Fruit fly (Drosophila melanogaster): Measurements from ENCODE around the gene Dip-B.

Dip-B gene

dm6 chr3R:13783397-13783796 lies 1.3 kb downstream of the Dip-B start:
- TF ChIP-seq chm (GFP tag; IDR thresholded peaks at IDR 0.05) (no peak), exex (tag; optimal IDR thresholded peaks at IDR 0.05) (peak; percentile 90), CG17186 (GFP tag; optimal IDR thresholded peaks at IDR 0.05) (no peak), Med (GFP tag) (peak; percentile 13), mirr (GFP tag; optimal IDR thresholded peaks at IDR 0.05) (no peak), schlank (tag; optimal IDR thresholded peaks at IDR 0.05) (no peak), CG7556 (GFP tag; optimal IDR thresholded peaks at IDR 0.05) (no peak), odd (GFP tag; optimal IDR thresholded peaks at IDR 0.05) (no peak), Pdp1 (GFP tag; optimal IDR thresholded peaks at IDR 0.05) (peak in 1 of 2 experiments; percentile 68), CG16779 (GFP tag; IDR thresholded peaks at IDR 0.05) (no peak), Atf3 (GFP tag; optimal IDR thresholded peaks at IDR 0.05) (no peak), vvl (GFP tag; IDR thresholded peaks at IDR 0.05) (no peak)

- TF ChIP-seq CG11456 (GFP tag; IDR thresholded peaks at IDR 0.05) (no peak), dm (GFP tag; optimal IDR thresholded peaks at IDR 0.05) (no peak), kni (GFP tag; optimal IDR thresholded peaks at IDR 0.05) (peak; percentile 35), Blimp-1 (GFP tag; optimal IDR thresholded peaks at IDR 0.05) (no peak), crol (GFP tag; IDR thresholded peaks at IDR 0.05) (0 out of 2 replicates have a peak, but pooled peaks have one; percentile 9), crc (GFP tag; optimal IDR thresholded peaks at IDR 0.05) (no peak), psq (GFP tag; optimal IDR thresholded peaks at IDR 0.05) (no peak), E2f2 (GFP tag; IDR thresholded peaks at IDR 0.05) (no peak), dmrt11E (tag; optimal IDR thresholded peaks at IDR 0.05) (no peak), CG1529 (GFP tag; optimal IDR thresholded peaks at IDR 0.05) (no peak), sens (GFP tag) (no peak), ara (GFP tag; IDR thresholded peaks at IDR 0.05) (0 out of 2 replicates have a peak, but pooled peaks have one; percentile 19), repo (GFP tag; optimal IDR thresholded peaks at IDR 0.05) (no peak), CG6765 (GFP tag; optimal IDR thresholded peaks at IDR 0.05) (no peak), prd (optimal IDR thresholded peaks at IDR 0.05) (no peak), prd (GFP tag; IDR thresholded peaks at IDR 0.05) (no peak), Dref (GFP tag; IDR thresholded peaks at IDR 0.05) (peak; percentile 27; the same call in 1 of the 2 replicates), dpn (GFP tag; optimal IDR thresholded peaks at IDR 0.05) (no peak), CG11085 (GFP tag; IDR thresholded peaks at IDR 0.05) (no peak), nerfin-1 (tag; optimal IDR thresholded peaks at IDR 0.05) (no peak), CG9727 (GFP tag; optimal IDR thresholded peaks at IDR 0.05) (no peak), Pdp1 (GFP tag; optimal IDR thresholded peaks at IDR 0.05) (peak in 1 of 2 experiments; percentile 31), MBD-R2 (GFP tag; IDR thresholded peaks at IDR 0.05) (no peak)
These were observed 3.8 kb downstream of the Dip-B start for dm6 chr3R:13785895-13786294.

- TF ChIP-seq HLH3B (GFP tag; IDR thresholded peaks at IDR 0.05) (no peak), gsb-n (tag; optimal IDR thresholded peaks at IDR 0.05) (no peak), CG6254 (GFP tag; optimal IDR thresholded peaks at IDR 0.05) (no peak), Pdp1 (GFP tag; optimal IDR thresholded peaks at IDR 0.05) (peak in 1 of 2 experiments; percentile 7), CG15696 (tag; optimal IDR thresholded peaks at IDR 0.05) (peak; percentile 5), Drgx (GFP tag; IDR thresholded peaks at IDR 0.05) (0 out of 2 replicates have a peak, but pooled peaks have one; percentile 13)
These were observed 6.1 kb downstream of the Dip-B start for dm6 chr3R:13788224-13788623.

All from whole organism, embryonic.